Fruit fly (Drosophila melanogaster): ENCODE measurements around the gene CG4822.

dm6 chr2L:76048-76447 is 45.5 kb downstream of the CG4822 start, which contains the start of gene CG11374:
- TF ChIP-seq h (GFP tag; optimal IDR thresholded peaks at IDR 0.05), result no peak
- no peak for TF ChIP-seq Dif (GFP tag; optimal IDR thresholded peaks at IDR 0.05; ENCODE audit: partially characterized antibody)
- TF ChIP-seq sage (GFP tag; optimal IDR thresholded peaks at IDR 0.05), result no peak
- no peak for TF ChIP-seq pan (optimal IDR thresholded peaks at IDR 0.05)
- TF ChIP-seq foxo (GFP tag; optimal IDR thresholded peaks at IDR 0.05), result no peak
- no peak for TF ChIP-seq lola (GFP tag; optimal IDR thresholded peaks at IDR 0.05)
- TF ChIP-seq br (GFP tag; optimal IDR thresholded peaks at IDR 0.05), result no peak
- TF ChIP-seq woc (GFP tag; optimal IDR thresholded peaks at IDR 0.05), result no peak
- no peak for TF ChIP-seq Vsx2 (GFP tag; optimal IDR thresholded peaks at IDR 0.05; ENCODE audit: partially characterized antibody)
- TF ChIP-seq N (GFP tag; optimal IDR thresholded peaks at IDR 0.05), result no peak
- TF ChIP-seq Hr78 (GFP tag; optimal IDR thresholded peaks at IDR 0.05), result no peak
- TF ChIP-seq fru (GFP tag; optimal IDR thresholded peaks at IDR 0.05), result no peak
- TF ChIP-seq Jra (GFP tag; optimal IDR thresholded peaks at IDR 0.05), result no peak

Measured in whole organism, wandering third instar larva.